Fruit fly (Drosophila melanogaster): ENCODE data around the gene HemK1.

dm6 chr2L:6464270-6464669 is 3.2 kb downstream of the HemK1 start:
- TF ChIP-seq CG8478 (optimal IDR thresholded peaks at IDR 0.05) (no peak), CTCF (optimal IDR thresholded peaks at IDR 0.05) (no peak)

Data from S2 (cell line).